Worm (Caenorhabditis elegans) whole organism, mixed stage, embryonic: Measurements from ENCODE around the gene F01G10.4.

Experiments
- M03D4.4 ChIP-seq: sonication (generic microtip); optimal IDR thresholded peaks from 2 replicates; lab custom pipeline; 2017; ENCODE audit warnings: mild to moderate bottlenecking, missing genetic modification characterization, missing compliant biosample characterization
- bed-3 ChIP-seq: fragments of 200-800 bp; sonication (Bioruptor generic); optimal IDR thresholded peaks from 3 replicates; lab custom pipeline; 2018; ENCODE audit warnings: mild to moderate bottlenecking, missing genetic modification characterization, moderate library complexity, missing compliant biosample characterization
- ceh-39 ChIP-seq: fragments of 150-350 bp; optimal IDR thresholded peaks from 2 replicates; lab custom pipeline; 2014; ENCODE audit warnings: missing biosample characterization, missing genetic modification characterization
- ceh-43 ChIP-seq: fragments of 200-800 bp; sonication (Bioruptor generic); optimal IDR thresholded peaks from 2 replicates; lab custom pipeline; 2018; ENCODE audit warnings: mild to moderate bottlenecking, missing genetic modification characterization, moderate library complexity, missing compliant biosample characterization
- ceh-83 ChIP-seq: fragments of 200-800 bp; sonication (Bioruptor generic); optimal IDR thresholded peaks from 2 replicates; lab custom pipeline; 2018; ENCODE audit warnings: mild to moderate bottlenecking, missing genetic modification characterization, missing compliant biosample characterization
- ces-1 ChIP-seq: fragments of 150-350 bp; optimal IDR thresholded peaks from 2 replicates; lab custom pipeline; 2014; ENCODE audit warnings: missing biosample characterization, missing genetic modification reagents, missing genetic modification characterization
- cnd-1 ChIP-seq: fragments of 200-800 bp; sonication (Bioruptor generic); optimal IDR thresholded peaks from 2 replicates; lab custom pipeline; 2018; ENCODE audit warnings: mild to moderate bottlenecking, missing genetic modification characterization, missing compliant biosample characterization
- drap-1 ChIP-seq: fragments of 200-800 bp; sonication (Bioruptor generic); optimal IDR thresholded peaks from 3 replicates; lab custom pipeline; 2018; ENCODE audit warnings: mild to moderate bottlenecking, missing genetic modification characterization, missing compliant biosample characterization
- elt-1 ChIP-seq: sonication (generic microtip); optimal IDR thresholded peaks from 2 replicates; lab custom pipeline; 2017; ENCODE audit warnings: missing genetic modification characterization, mild to moderate bottlenecking, missing compliant biosample characterization, antibody characterized with exemption, moderate library complexity, borderline replicate concordance; ENCODE audit not compliant: insufficient read depth
- elt-3 ChIP-seq: fragments of 150-350 bp; optimal IDR thresholded peaks from 2 replicates; lab custom pipeline; 2014; ENCODE audit warnings: missing biosample characterization, missing genetic modification characterization
- flh-1 ChIP-seq: fragments of 200-800 bp; sonication (Bioruptor generic); optimal IDR thresholded peaks from 2 replicates; lab custom pipeline; 2018; ENCODE audit warnings: mild to moderate bottlenecking, missing genetic modification characterization, moderate library complexity, missing compliant biosample characterization
- hlh-1 ChIP-seq: fragments of 150-350 bp; optimal IDR thresholded peaks from 2 replicates; lab custom pipeline; 2014; ENCODE audit warnings: missing biosample characterization, missing genetic modification reagents, missing genetic modification characterization
- lin-13 ChIP-seq: fragments of 150-350 bp; optimal IDR thresholded peaks from 2 replicates; lab custom pipeline; 2014; ENCODE audit warnings: missing biosample characterization, missing genetic modification characterization
- lin-32 ChIP-seq: fragments of 200-800 bp; sonication (Bioruptor generic); optimal IDR thresholded peaks from 2 replicates; lab custom pipeline; 2018; ENCODE audit warnings: mild to moderate bottlenecking, missing genetic modification characterization, missing compliant biosample characterization
- lsy-2 ChIP-seq: fragments of 150-350 bp; optimal IDR thresholded peaks from 2 replicates; lab custom pipeline; 2014; ENCODE audit warnings: missing biosample characterization, missing genetic modification characterization
- mab-5 ChIP-seq: fragments of 150-350 bp; optimal IDR thresholded peaks from 2 replicates; lab custom pipeline; 2014; ENCODE audit warnings: missing biosample characterization, missing genetic modification characterization
- mep-1 ChIP-seq: fragments of 150-350 bp; optimal IDR thresholded peaks from 2 replicates; lab custom pipeline; 2017; ENCODE audit warnings: missing biosample characterization, missing genetic modification reagents, missing genetic modification characterization, inconsistent platforms
- mls-2 ChIP-seq: sonication (generic microtip); optimal IDR thresholded peaks from 2 replicates; lab custom pipeline; 2016; ENCODE audit warnings: mild to moderate bottlenecking, missing genetic modification characterization, moderate library complexity, missing compliant biosample characterization
- nhr-12 ChIP-seq: fragments of 150-350 bp; optimal IDR thresholded peaks from 2 replicates; lab custom pipeline; 2014; ENCODE audit warnings: missing biosample characterization, missing genetic modification characterization
- nhr-2 ChIP-seq: fragments of 150-350 bp; optimal IDR thresholded peaks from 2 replicates; lab custom pipeline; 2014; ENCODE audit warnings: missing biosample characterization, missing genetic modification characterization
- nhr-237 ChIP-seq: fragments of 150-350 bp; optimal IDR thresholded peaks from 2 replicates; lab custom pipeline; 2014; ENCODE audit warnings: missing biosample characterization, missing genetic modification characterization
- nhr-28 ChIP-seq: fragments of 150-350 bp; optimal IDR thresholded peaks from 2 replicates; lab custom pipeline; 2014; ENCODE audit warnings: missing biosample characterization, missing genetic modification characterization
- pha-4 ChIP-seq: fragments of 150-350 bp; optimal IDR thresholded peaks from 2 replicates; lab custom pipeline; 2018; ENCODE audit warnings: missing biosample characterization, missing genetic modification reagents, missing genetic modification characterization
- sem-2 ChIP-seq: fragments of 200-800 bp; sonication (Bioruptor generic); optimal IDR thresholded peaks from 2 replicates; lab custom pipeline; 2018; ENCODE audit warnings: mild to moderate bottlenecking, missing genetic modification characterization, missing compliant biosample characterization
- snpc-4 ChIP-seq: fragments of 150-350 bp; optimal IDR thresholded peaks from 2 replicates; lab custom pipeline; 2014; ENCODE audit warnings: missing biosample characterization, missing genetic modification characterization
- sptf-1 ChIP-seq: sonication (generic microtip); optimal IDR thresholded peaks from 2 replicates; lab custom pipeline; 2017; ENCODE audit warnings: mild to moderate bottlenecking, missing genetic modification characterization, moderate library complexity, missing compliant biosample characterization
- tbx-8 ChIP-seq: fragments of 200-800 bp; sonication (Bioruptor generic); optimal IDR thresholded peaks from 2 replicates; lab custom pipeline; 2018; ENCODE audit warnings: mild to moderate bottlenecking, missing genetic modification characterization, moderate library complexity, missing compliant biosample characterization
- unc-120 ChIP-seq: sonication (generic microtip); optimal IDR thresholded peaks from 2 replicates; lab custom pipeline; 2017; ENCODE audit warnings: missing genetic modification characterization, missing compliant biosample characterization; ENCODE audit not compliant: poor library complexity, severe bottlenecking
- unc-39 ChIP-seq: fragments of 150-350 bp; optimal IDR thresholded peaks from 2 replicates; lab custom pipeline; 2014; ENCODE audit warnings: missing biosample characterization, missing genetic modification characterization
- unc-62 ChIP-seq: fragments of 150-350 bp; optimal IDR thresholded peaks from 2 replicates; lab custom pipeline; 2014; ENCODE audit warnings: missing biosample characterization, missing genetic modification reagents, missing genetic modification characterization
- zip-8 ChIP-seq: fragments of 150-350 bp; optimal IDR thresholded peaks from 2 replicates; lab custom pipeline; 2014; ENCODE audit warnings: missing biosample characterization, missing genetic modification characterization
- ztf-11 ChIP-seq: fragments of 150-350 bp; optimal IDR thresholded peaks from 2 replicates; lab custom pipeline; 2014; ENCODE audit warnings: missing biosample characterization, missing genetic modification characterization

F01G10.4 gene

ce11 chrIV:10221187-10221586 lies 11.2 kb downstream of the F01G10.4 start, which contains the start of gene tram-1:
Gene tram-1, minus strand, starts transcription at chrIV:10221287.
- TF ChIP-seq tbx-8 (GFP tag; lab: Kevin White, UChicago): no peak
- TF ChIP-seq lsy-2 (tag; lab: Kevin White, UChicago): no peak
- TF ChIP-seq hlh-1: no peak
- no peak for TF ChIP-seq unc-39 (tag; lab: Kevin White, UChicago)
- TF ChIP-seq ceh-43 (GFP tag; lab: Kevin White, UChicago): no peak
- TF ChIP-seq sptf-1 (tag; lab: Kevin White, UChicago): no peak
- no peak for TF ChIP-seq nhr-12 (tag; lab: Kevin White, UChicago)
- TF ChIP-seq elt-1 (tag; lab: Kevin White, UChicago): no peak
- TF ChIP-seq M03D4.4 (tag; lab: Kevin White, UChicago): no peak
- TF ChIP-seq ceh-39 (tag; lab: Kevin White, UChicago): no peak

- TF ChIP-seq lsy-2 (tag; lab: Kevin White, UChicago) (no peak), ces-1 (GFP tag; lab: Kevin White, UChicago) (no peak), ceh-83 (GFP tag; lab: Kevin White, UChicago) (no peak), drap-1 (GFP tag; lab: Kevin White, UChicago) (no peak), hlh-1 (no peak), sptf-1 (tag; lab: Kevin White, UChicago) (no peak), M03D4.4 (tag; lab: Kevin White, UChicago) (no peak)
These were observed 13.1 kb downstream of the F01G10.4 start, which contains the start of gene qns-1 for ce11 chrIV:10219208-10219607. Gene qns-1, minus strand, starts transcription at chrIV:10219308.

- TF ChIP-seq zip-8 (no peak), ces-1 (GFP tag; lab: Kevin White, UChicago) (no peak), pha-4 (tag; lab: Kevin White, UChicago) (no peak), mep-1 (tag; lab: Kevin White, UChicago) (no peak), mls-2 (tag; lab: Kevin White, UChicago) (no peak), lin-13 (tag; lab: Kevin White, UChicago) (no peak), ztf-11 (tag; lab: Kevin White, UChicago) (no peak), mab-5 (tag; lab: Kevin White, UChicago) (no peak)
- TF ChIP-seq, all 35 proteins: peak for 0
These were observed 15.6 kb downstream of the F01G10.4 start for ce11 chrIV:10216704-10217296.

ce11 chrIV:10216078-10216477 lies 16.3 kb downstream of the F01G10.4 start, which contains the start of gene col-124:
Gene col-124, plus strand, starts transcription at chrIV:10216451.
- TF ChIP-seq mab-5 (tag; lab: Kevin White, UChicago): no peak
- TF ChIP-seq ztf-11 (tag; lab: Kevin White, UChicago): no peak
- no peak for TF ChIP-seq zip-8
- TF ChIP-seq ceh-39 (tag; lab: Kevin White, UChicago): no peak
- no peak for TF ChIP-seq pha-4 (tag; lab: Kevin White, UChicago)
- no peak for TF ChIP-seq mep-1 (tag; lab: Kevin White, UChicago)
- TF ChIP-seq elt-3 (tag; lab: Kevin White, UChicago): no peak
- no peak for TF ChIP-seq nhr-2 (tag; lab: Kevin White, UChicago)
- TF ChIP-seq drap-1 (GFP tag; lab: Kevin White, UChicago): no peak
- TF ChIP-seq sem-2 (GFP tag; lab: Kevin White, UChicago): no peak
- TF ChIP-seq snpc-4: no peak
- no peak for TF ChIP-seq bed-3
- TF ChIP-seq hlh-1: no peak
- TF ChIP-seq lin-32 (GFP tag; lab: Kevin White, UChicago): no peak
- TF ChIP-seq nhr-28 (tag; lab: Kevin White, UChicago): no peak
- TF ChIP-seq nhr-237 (tag; lab: Kevin White, UChicago): no peak
- TF ChIP-seq M03D4.4 (tag; lab: Kevin White, UChicago): no peak

ce11 chrIV:10215393-10215792 lies 17.0 kb downstream of the F01G10.4 start:
- TF ChIP-seq mls-2 (tag; lab: Kevin White, UChicago): no peak
- no peak for TF ChIP-seq sem-2 (GFP tag; lab: Kevin White, UChicago)
- no peak for TF ChIP-seq lsy-2 (tag; lab: Kevin White, UChicago)
- no peak for TF ChIP-seq ztf-11 (tag; lab: Kevin White, UChicago)
- TF ChIP-seq nhr-237 (tag; lab: Kevin White, UChicago): no peak
- no peak for TF ChIP-seq unc-120 (tag; lab: Kevin White, UChicago)
- TF ChIP-seq pha-4 (tag; lab: Kevin White, UChicago): no peak
- TF ChIP-seq flh-1 (GFP tag; lab: Kevin White, UChicago): no peak
- TF ChIP-seq ceh-83 (GFP tag; lab: Kevin White, UChicago): no peak
- no peak for TF ChIP-seq cnd-1 (tag; lab: Kevin White, UChicago)
- no peak for TF ChIP-seq mep-1 (tag; lab: Kevin White, UChicago)
- no peak for TF ChIP-seq elt-1 (tag; lab: Kevin White, UChicago)
- TF ChIP-seq elt-3 (tag; lab: Kevin White, UChicago): no peak
- no peak for TF ChIP-seq snpc-4
- no peak for TF ChIP-seq nhr-12 (tag; lab: Kevin White, UChicago)
- no peak for TF ChIP-seq unc-39 (tag; lab: Kevin White, UChicago)
- TF ChIP-seq zip-8: no peak
- TF ChIP-seq unc-62 (GFP tag; lab: Kevin White, UChicago): no peak
- TF ChIP-seq, all 35 proteins: peak for 0
